Fruit fly (Drosophila melanogaster) whole organism, wandering third instar larva: ENCODE results near the gene CG31122.

ENCODE experiments used
- Abd-B ChIP-seq: fragments of >200 bp; optimal IDR thresholded peaks from 2 replicates; lab custom pipeline; 2017; ENCODE audit warnings: missing biosample characterization, missing genetic modification characterization
- CG32264 ChIP-seq: fragments of 200-800 bp; sonication (Bioruptor generic); optimal IDR thresholded peaks from 2 replicates; lab custom pipeline; 2016; ENCODE audit warnings: missing biosample characterization, missing genetic modification characterization
- CG9705 ChIP-seq: fragments of 200-800 bp; sonication (Bioruptor generic); optimal IDR thresholded peaks from 2 replicates; lab custom pipeline; 2018; ENCODE audit warnings: missing biosample characterization, mild to moderate bottlenecking, missing genetic modification characterization
- CrebA ChIP-seq: fragments of 200-800 bp; sonication (Bioruptor generic); optimal IDR thresholded peaks from 2 replicates; lab custom pipeline; 2016; ENCODE audit warnings: missing biosample characterization, mild to moderate bottlenecking, missing genetic modification characterization, borderline replicate concordance
- Dfd ChIP-seq: fragments of >200 bp; optimal IDR thresholded peaks from 2 replicates; lab custom pipeline; 2017; ENCODE audit warnings: missing biosample characterization, missing genetic modification characterization
- Dif ChIP-seq: fragments of 200-275, 200-300 bp; sonication (Bioruptor generic); optimal IDR thresholded peaks from 2 replicates; lab custom pipeline; 2018; ENCODE audit warnings: missing biosample characterization, missing genetic modification characterization; ENCODE audit not compliant: partially characterized antibody
- GATAd ChIP-seq: sonication (Bioruptor generic); optimal IDR thresholded peaks from 2 replicates; lab custom pipeline; 2016; ENCODE audit warnings: missing biosample characterization, missing genetic modification characterization
- HLH106 ChIP-seq: fragments of 200-800 bp; optimal IDR thresholded peaks from 3 replicates; lab custom pipeline; 2019; ENCODE audit warnings: missing biosample characterization, mild to moderate bottlenecking, missing genetic modification characterization, moderate library complexity
- Hnf4 ChIP-seq: fragments of 200-800 bp; sonication (Bioruptor generic); optimal IDR thresholded peaks from 2 replicates; lab custom pipeline; 2016; ENCODE audit warnings: missing biosample characterization, mild to moderate bottlenecking, missing genetic modification characterization
- Hr78 ChIP-seq: fragments of >200 bp; optimal IDR thresholded peaks from 2 replicates; lab custom pipeline; 2017; ENCODE audit warnings: missing biosample characterization, missing genetic modification characterization
- Hr83 ChIP-seq: fragments of 200-300 bp; sonication (Bioruptor generic); optimal IDR thresholded peaks from 2 replicates; lab custom pipeline; 2016; ENCODE audit warnings: missing biosample characterization, mild to moderate bottlenecking, missing genetic modification characterization, moderate library complexity; ENCODE audit not compliant: poor library complexity, severe bottlenecking
- Jra ChIP-seq: sonication (Bioruptor generic); optimal IDR thresholded peaks from 2 replicates; lab custom pipeline; 2016; ENCODE audit warnings: missing biosample characterization, missing genetic modification characterization
- Mio ChIP-seq: sonication (Bioruptor generic); optimal IDR thresholded peaks from 2 replicates; lab custom pipeline; 2016; ENCODE audit warnings: missing biosample characterization, missing genetic modification characterization
- Myc ChIP-seq: fragments of >200 bp; optimal IDR thresholded peaks from 2 replicates; lab custom pipeline; 2017
- N ChIP-seq: fragments of >200 bp; optimal IDR thresholded peaks from 2 replicates; lab custom pipeline; 2018; ENCODE audit warnings: missing biosample characterization, missing external identifiers, missing genetic modification characterization
- OdsH ChIP-seq: fragments of 200-800 bp; sonication (Bioruptor generic); optimal IDR thresholded peaks from 2 replicates; lab custom pipeline; 2016; ENCODE audit warnings: missing biosample characterization, mild to moderate bottlenecking, missing genetic modification characterization
- Rel ChIP-seq, 2 experiments: fragments of 200-800 bp; sonication (Bioruptor generic) in 1 of 2; optimal IDR thresholded peaks; 2 replicates in 1 of 2; 3 replicates in 1 of 2; lab custom pipeline; 2016 to 2019; ENCODE audit warnings: mild to moderate bottlenecking in 2 of 2, missing biosample characterization in 2 of 2, missing genetic modification characterization in 2 of 2, moderate library complexity in 1 of 2
- Sp1 ChIP-seq: fragments of 200-800 bp; sonication (Bioruptor generic); optimal IDR thresholded peaks from 3 replicates; lab custom pipeline; 2019; ENCODE audit warnings: missing biosample characterization, mild to moderate bottlenecking, missing genetic modification characterization, moderate library complexity
- Vsx2 ChIP-seq: fragments of 200-300, 225-300 bp; sonication (Bioruptor generic); optimal IDR thresholded peaks from 2 replicates; lab custom pipeline; 2018; ENCODE audit warnings: missing biosample characterization, missing genetic modification characterization; ENCODE audit not compliant: partially characterized antibody
- br ChIP-seq: fragments of 200-800 bp; sonication (Bioruptor generic); optimal IDR thresholded peaks from 2 replicates; lab custom pipeline; 2016; ENCODE audit warnings: missing biosample characterization, missing genetic modification characterization
- brk ChIP-seq: fragments of 200-800 bp; sonication (Bioruptor generic); optimal IDR thresholded peaks from 2 replicates; lab custom pipeline; 2016; ENCODE audit warnings: missing biosample characterization, mild to moderate bottlenecking, missing genetic modification characterization
- dl ChIP-seq, 2 experiments: fragments of 175-275, 200-275 bp in 1 of 2; fragments of 200-275 bp in 1 of 2; sonication (Bioruptor generic); optimal IDR thresholded peaks; lab custom pipeline; 2018; ENCODE audit warnings: mild to moderate bottlenecking in 2 of 2, missing biosample characterization in 2 of 2, missing genetic modification characterization in 2 of 2, moderate library complexity in 2 of 2; ENCODE audit not compliant: partially characterized antibody in 2 of 2, insufficient read depth in 1 of 2
- dmrt93B ChIP-seq: fragments of 200-800 bp; sonication (Bioruptor generic); optimal IDR thresholded peaks from 2 replicates; lab custom pipeline; 2018; ENCODE audit warnings: missing biosample characterization, mild to moderate bottlenecking, missing genetic modification characterization
- dsf ChIP-seq: sonication (Bioruptor generic); optimal IDR thresholded peaks from 2 replicates; lab custom pipeline; 2016; ENCODE audit warnings: missing biosample characterization, missing genetic modification characterization, borderline replicate concordance
- ey ChIP-seq: fragments of 200-800 bp; sonication (Bioruptor generic); optimal IDR thresholded peaks from 2 replicates; lab custom pipeline; 2016; ENCODE audit warnings: missing biosample characterization, missing genetic modification characterization
- foxo ChIP-seq, 2 experiments: fragments of 200-800 bp; sonication (Bioruptor generic); optimal IDR thresholded peaks; 2 replicates in 1 of 2; 3 replicates in 1 of 2; lab custom pipeline; 2016 to 2017; ENCODE audit warnings: missing biosample characterization in 2 of 2, missing genetic modification characterization in 2 of 2
- fru ChIP-seq: fragments of 200-800 bp; sonication (Bioruptor generic); optimal IDR thresholded peaks from 3 replicates; lab custom pipeline; 2016; ENCODE audit warnings: missing biosample characterization, mild to moderate bottlenecking, missing genetic modification characterization
- h ChIP-seq: fragments of 200-800 bp; sonication (Bioruptor generic); optimal IDR thresholded peaks from 3 replicates; lab custom pipeline; 2016; ENCODE audit warnings: missing biosample characterization, mild to moderate bottlenecking, missing genetic modification characterization
- jim ChIP-seq: fragments of 175-275, 200-325 bp; sonication (Bioruptor generic); optimal IDR thresholded peaks from 2 replicates; lab custom pipeline; 2016; ENCODE audit warnings: missing biosample characterization, mild to moderate bottlenecking, missing genetic modification characterization
- lola ChIP-seq: fragments of >200 bp; optimal IDR thresholded peaks from 2 replicates; lab custom pipeline; 2017; ENCODE audit warnings: missing biosample characterization, missing genetic modification characterization
- pan ChIP-seq: fragments of >200 bp; optimal IDR thresholded peaks from 2 replicates; lab custom pipeline; 2017
- psq ChIP-seq: fragments of 200-800 bp; sonication (Bioruptor generic); optimal IDR thresholded peaks from 3 replicates; lab custom pipeline; 2017; ENCODE audit warnings: missing biosample characterization, mild to moderate bottlenecking, missing genetic modification characterization, moderate library complexity
- rgr ChIP-seq: fragments of 200-800 bp; sonication (Bioruptor generic); optimal IDR thresholded peaks from 3 replicates; lab custom pipeline; 2016; ENCODE audit warnings: missing biosample characterization, mild to moderate bottlenecking, missing genetic modification characterization
- sage ChIP-seq: fragments of 200-800 bp; sonication (Bioruptor generic); optimal IDR thresholded peaks from 2 replicates; lab custom pipeline; 2016; ENCODE audit warnings: missing biosample characterization, mild to moderate bottlenecking, missing genetic modification characterization
- sv ChIP-seq: fragments of 200-800 bp; sonication (Bioruptor generic); optimal IDR thresholded peaks from 3 replicates; lab custom pipeline; 2016; ENCODE audit warnings: missing biosample characterization, missing genetic modification characterization
- tai ChIP-seq: sonication (Bioruptor generic); optimal IDR thresholded peaks from 2 replicates; lab custom pipeline; 2016; ENCODE audit warnings: missing biosample characterization, missing genetic modification characterization
- usp ChIP-seq: fragments of >200 bp; optimal IDR thresholded peaks from 2 replicates; lab custom pipeline; 2017; ENCODE audit warnings: missing biosample characterization, missing genetic modification characterization
- woc ChIP-seq: sonication (Bioruptor generic); optimal IDR thresholded peaks from 2 replicates; lab custom pipeline; 2016; ENCODE audit warnings: missing biosample characterization, mild to moderate bottlenecking, missing genetic modification characterization

The CG31122 gene

dm6 chr3R:18448059-18448979 is 35.6 kb upstream of the CG31122 start:
- TF ChIP-seq N (peak; percentile 25), dl (GFP tag; optimal IDR thresholded peaks at IDR 0.05; lab: Kevin White, UChicago; ENCODE audit: insufficient read depth in 1 of 2, partially characterized antibody in 2 of 2) (peak in 1 of 2 experiments; percentile 48), br (GFP tag; lab: Kevin White, UChicago) (peak; percentile 97), psq (GFP tag; lab: Kevin White, UChicago) (peak; percentile 96), rgr (GFP tag; lab: Kevin White, UChicago) (peak; percentile 97), CrebA (GFP tag; lab: Kevin White, UChicago) (peak; percentile 83), Dfd (GFP tag; lab: Kevin White, UChicago) (peak; percentile 96), dsf (GFP tag; lab: Kevin White, UChicago) (peak; percentile 71), woc (GFP tag; lab: Kevin White, UChicago) (peak; percentile 99), Mio (GFP tag; lab: Kevin White, UChicago) (peak; percentile 71), Hr78 (GFP tag; lab: Kevin White, UChicago) (no peak), usp (no peak), Vsx2 (no peak), OdsH (peak; percentile 99), lola (GFP tag; lab: Kevin White, UChicago) (no peak), Dif (GFP tag; lab: Kevin White, UChicago) (peak; percentile 48), sage (GFP tag; lab: Kevin White, UChicago) (peak; percentile 77), Hr83 (peak; percentile 33), ey (GFP tag; lab: Kevin White, UChicago) (peak; percentile 99), HLH106 (tag; lab: Kevin White, UChicago) (peak; percentile 96), Myc (lab: Kevin White, UChicago) (no peak), CG32264 (GFP tag; lab: Kevin White, UChicago) (peak; percentile 88), dmrt93B (peak; percentile 97), Abd-B (no peak), tai (peak; percentile 85), pan (lab: Kevin White, UChicago) (no peak), sv (GFP tag; lab: Kevin White, UChicago) (no peak), fru (GFP tag; lab: Kevin White, UChicago) (peak; percentile 98), Sp1 (GFP tag; lab: Kevin White, UChicago) (peak; percentile 96), GATAd (GFP tag; lab: Kevin White, UChicago) (peak; percentile 67), Hnf4 (GFP tag; lab: Kevin White, UChicago) (peak; percentile 96), brk (peak; percentile 88), Jra (GFP tag; lab: Kevin White, UChicago) (peak; percentile 81), CG9705 (GFP tag; lab: Kevin White, UChicago) (peak; percentile 88), jim (GFP tag; lab: Kevin White, UChicago) (peak; percentile 95), h (peak; percentile 96), foxo (GFP tag; optimal IDR thresholded peaks at IDR 0.05; lab: Kevin White, UChicago) (peak; percentile 90 to 99), Rel (GFP tag; optimal IDR thresholded peaks at IDR 0.05; lab: Kevin White, UChicago) (peak; percentile 52), Rel (tag; optimal IDR thresholded peaks at IDR 0.05; lab: Kevin White, UChicago) (peak; percentile 12)

- TF ChIP-seq sv (GFP tag; lab: Kevin White, UChicago) (no peak), dmrt93B (no peak), Dif (GFP tag; lab: Kevin White, UChicago) (peak; percentile 79), dl (GFP tag; optimal IDR thresholded peaks at IDR 0.05; lab: Kevin White, UChicago; ENCODE audit: insufficient read depth in 1 of 2, partially characterized antibody in 2 of 2) (peak; percentile 48 to 81), fru (GFP tag; lab: Kevin White, UChicago) (peak; percentile 30)
- TF ChIP-seq, all 38 proteins: peak for 3
Observed at dm6 chr3R:18447146-18447773, 34.6 kb upstream of the CG31122 start.
